Fruit fly (Drosophila melanogaster): ENCODE measurements around the gene Meics.

The Meics gene

dm6 chr3L:13925117-13925726 is 39.3 kb downstream of the Meics start, which contains the start of gene Rgl (continued):
- TF ChIP-seq so (GFP tag; IDR thresholded peaks at IDR 0.05) (no peak), Dll (GFP tag; IDR thresholded peaks at IDR 0.05; ENCODE audit: partially characterized antibody) (no peak), crol (GFP tag; IDR thresholded peaks at IDR 0.05) (peak; percentile 25; the same call in 1 of the 2 replicates), Hey (tag; optimal IDR thresholded peaks at IDR 0.05) (no peak), Hr39 (optimal IDR thresholded peaks at IDR 0.05) (no peak), MTF-1 (GFP tag; optimal IDR thresholded peaks at IDR 0.05; ENCODE audit: borderline replicate concordance) (no peak), Bteb2 (GFP tag; optimal IDR thresholded peaks at IDR 0.05) (no peak), CG4854 (GFP tag; optimal IDR thresholded peaks at IDR 0.05) (no peak), CG7745 (tag; optimal IDR thresholded peaks at IDR 0.05) (no peak), Fer2 (tag; optimal IDR thresholded peaks at IDR 0.05) (no peak), Pdp1 (GFP tag; optimal IDR thresholded peaks at IDR 0.05) (peak in 1 of 2 experiments; percentile 19), CG10462 (GFP tag; optimal IDR thresholded peaks at IDR 0.05) (no peak), HmgD (GFP tag; optimal IDR thresholded peaks at IDR 0.05) (no peak), CG8359 (GFP tag; optimal IDR thresholded peaks at IDR 0.05; ENCODE audit: borderline replicate concordance) (no peak), Lpt (GFP tag; optimal IDR thresholded peaks at IDR 0.05) (no peak), chif (GFP tag; optimal IDR thresholded peaks at IDR 0.05) (no peak), Side (GFP tag; optimal IDR thresholded peaks at IDR 0.05) (no peak), en (GFP tag; optimal IDR thresholded peaks at IDR 0.05) (no peak), Taf1 (GFP tag; IDR thresholded peaks at IDR 0.05) (no peak), croc (GFP tag; conservative IDR thresholded peaks at IDR 0.05) (no peak), CG12219 (GFP tag; optimal IDR thresholded peaks at IDR 0.05) (no peak), lmd (GFP tag; IDR thresholded peaks at IDR 0.05) (no peak), CHES-1-like (GFP tag; optimal IDR thresholded peaks at IDR 0.05) (no peak), CG4424 (GFP tag; optimal IDR thresholded peaks at IDR 0.05) (no peak), CG6791 (GFP tag; IDR thresholded peaks at IDR 0.05; ENCODE audit: partially characterized antibody) (no peak), CG17912 (GFP tag; optimal IDR thresholded peaks at IDR 0.05) (no peak), CG4617 (GFP tag; optimal IDR thresholded peaks at IDR 0.05; ENCODE audit: borderline replicate concordance) (no peak), CG32767 (GFP tag; IDR thresholded peaks at IDR 0.05) (no peak), ci (GFP tag; IDR thresholded peaks at IDR 0.05) (peak; percentile 54; the same call in 1 of the 3 replicates), CG17385 (GFP tag; optimal IDR thresholded peaks at IDR 0.05) (no peak), Drgx (GFP tag; IDR thresholded peaks at IDR 0.05) (peak; percentile 18; the same call in 1 of the 2 replicates), CG8388 (GFP tag; optimal IDR thresholded peaks at IDR 0.05) (no peak), E2f1 (GFP tag; IDR thresholded peaks at IDR 0.05) (no peak), Hr3 (GFP tag; optimal IDR thresholded peaks at IDR 0.05) (no peak), CG15479 (GFP tag; optimal IDR thresholded peaks at IDR 0.05) (peak; percentile 48), HmgZ (tag; optimal IDR thresholded peaks at IDR 0.05) (no peak), CG4730 (GFP tag; IDR thresholded peaks at IDR 0.05) (no peak), mld (GFP tag; IDR thresholded peaks at IDR 0.05; ENCODE audit: partially characterized antibody) (no peak), amos (GFP tag; IDR thresholded peaks at IDR 0.05; ENCODE audit: partially characterized antibody) (peak; percentile 29; the same call in 1 of the 2 replicates), z (GFP tag; IDR thresholded peaks at IDR 0.05) (no peak), kay (GFP tag; optimal IDR thresholded peaks at IDR 0.05) (no peak), jing (GFP tag; optimal IDR thresholded peaks at IDR 0.05) (no peak), Gug (GFP tag; IDR thresholded peaks at IDR 0.05) (no peak), BtbVII (GFP tag; optimal IDR thresholded peaks at IDR 0.05) (no peak), maf-S (GFP tag; optimal IDR thresholded peaks at IDR 0.05) (no peak), CG2199 (GFP tag; IDR thresholded peaks at IDR 0.05) (no peak), CG11456 (GFP tag; IDR thresholded peaks at IDR 0.05) (no peak), nmo (GFP tag; optimal IDR thresholded peaks at IDR 0.05) (no peak), CG3726 (GFP tag; IDR thresholded peaks at IDR 0.05) (no peak), CG4328 (GFP tag; optimal IDR thresholded peaks at IDR 0.05) (no peak), Hr78 (GFP tag; optimal IDR thresholded peaks at IDR 0.05) (no peak)

All from whole organism, embryonic.